Worm (Caenorhabditis elegans) whole organism, midembryonic: ENCODE data around the gene F56B3.4.

Source experiments
- flt-1 ChIP-seq: fragments of 200-800 bp; sonication (Bioruptor generic); IDR thresholded peaks from 2 replicates; pipeline ENCODE4 v1.3.6; 2022; ENCODE audit warnings: missing genetic modification characterization, missing compliant biosample characterization
- klf-2 ChIP-seq: fragments of 200-800 bp; sonication (Bioruptor generic); conservative IDR thresholded peaks from 2 replicates; pipeline ENCODE4 v1.3.6; 2022; ENCODE audit warnings: missing genetic modification reagents, missing genetic modification characterization, missing compliant biosample characterization
- ref-1 ChIP-seq: fragments of 200-800 bp; sonication (Bioruptor generic); conservative IDR thresholded peaks from 2 replicates; pipeline ENCODE4 v1.3.6; 2022; ENCODE audit warnings: missing genetic modification reagents, missing genetic modification characterization, missing compliant biosample characterization
- tab-1 ChIP-seq: fragments of 200-800 bp; sonication (Bioruptor generic); IDR thresholded peaks from 2 replicates; pipeline ENCODE4 v1.3.6; 2022; ENCODE audit warnings: missing genetic modification characterization, missing compliant biosample characterization

DNA sequence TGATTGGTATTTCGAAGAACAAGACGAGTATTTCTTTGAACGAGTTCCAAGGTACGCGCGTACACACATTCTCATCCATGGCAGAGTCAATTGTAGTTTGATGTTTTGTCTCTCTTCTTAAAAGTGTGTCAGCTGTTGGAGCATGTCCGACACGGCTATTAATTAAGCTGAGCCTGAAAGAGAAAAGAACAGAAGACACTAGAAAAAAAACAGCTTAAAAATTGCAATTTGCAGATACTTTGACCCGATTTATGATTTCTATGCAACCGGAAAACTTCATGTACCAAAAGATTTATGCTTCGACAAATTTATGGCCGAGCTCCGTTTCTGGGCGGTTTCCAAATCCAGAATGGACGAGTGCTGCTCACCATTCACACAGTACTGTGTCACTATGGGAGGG, 44.5 kb downstream of the F56B3.4 start:
- no peak for TF ChIP-seq klf-2 (GFP tag; lab: Robert Waterston, UW)
- TF ChIP-seq flt-1 (GFP tag; lab: Robert Waterston, UW), result no peak
- no peak for TF ChIP-seq ref-1 (GFP tag; lab: Robert Waterston, UW)
- TF ChIP-seq tab-1 (GFP tag; lab: Robert Waterston, UW), result no peak
